Worm (Caenorhabditis elegans) whole organism, early embryonic: ENCODE measurements around the gene col-187.

ENCODE experiments used
- B0310.2 ChIP-seq: sonication (generic microtip); optimal IDR thresholded peaks from 2 replicates; lab custom pipeline; 2016; ENCODE audit warnings: mild to moderate bottlenecking, missing genetic modification characterization, missing compliant biosample characterization
- aly-1 ChIP-seq: sonication (generic microtip); optimal IDR thresholded peaks from 2 replicates; lab custom pipeline; 2016; ENCODE audit warnings: missing genetic modification characterization, missing compliant biosample characterization
- ama-1 ChIP-seq: fragments of 150-350 bp; optimal IDR thresholded peaks from 2 replicates; lab custom pipeline; 2014
- ceh-36 ChIP-seq: sonication (generic microtip); optimal IDR thresholded peaks from 2 replicates; lab custom pipeline; 2016; ENCODE audit warnings: missing genetic modification characterization, inconsistent platforms, missing compliant biosample characterization
- flt-1 ChIP-seq: fragments of 200-800 bp; sonication (Bioruptor generic); IDR thresholded peaks from 2 replicates; pipeline ENCODE4 v1.3.6; 2022; ENCODE audit warnings: missing genetic modification characterization, missing compliant biosample characterization
- hmbx-1 ChIP-seq: sonication (generic microtip); optimal IDR thresholded peaks from 2 replicates; lab custom pipeline; 2016; ENCODE audit warnings: mild to moderate bottlenecking, missing genetic modification characterization, missing compliant biosample characterization
- hmg-4 ChIP-seq: fragments of 200-800 bp; sonication (Bioruptor generic); optimal IDR thresholded peaks from 2 replicates; lab custom pipeline; 2018; ENCODE audit warnings: mild to moderate bottlenecking, missing genetic modification characterization, missing compliant biosample characterization
- hnd-1 ChIP-seq: sonication (generic microtip); optimal IDR thresholded peaks from 2 replicates; lab custom pipeline; 2016; ENCODE audit warnings: missing genetic modification characterization, missing compliant biosample characterization
- pes-1 ChIP-seq: fragments of 200-800 bp; sonication (Bioruptor generic); IDR thresholded peaks from 2 replicates; pipeline ENCODE4 v1.3.6; 2022; ENCODE audit warnings: missing genetic modification reagents, missing genetic modification characterization, missing compliant biosample characterization
- sea-1 ChIP-seq: fragments of 200-800 bp; sonication (Bioruptor generic); conservative IDR thresholded peaks from 2 replicates; pipeline ENCODE4 v1.3.6; 2022; ENCODE audit warnings: missing genetic modification characterization, missing compliant biosample characterization
- tbx-11 ChIP-seq: fragments of 200-800 bp; sonication (Bioruptor generic); IDR thresholded peaks from 2 replicates; pipeline ENCODE4 v1.3.6; 2022; ENCODE audit warnings: missing genetic modification characterization, missing compliant biosample characterization
- tbx-37 ChIP-seq: fragments of 200-800 bp; sonication (Bioruptor generic); conservative IDR thresholded peaks from 2 replicates; pipeline ENCODE4 v1.3.6; 2022; ENCODE audit warnings: missing genetic modification reagents, missing genetic modification characterization, missing compliant biosample characterization
- tra-4 ChIP-seq: sonication (generic microtip); optimal IDR thresholded peaks from 2 replicates; lab custom pipeline; 2017; ENCODE audit warnings: missing genetic modification characterization, missing compliant biosample characterization

DNA sequence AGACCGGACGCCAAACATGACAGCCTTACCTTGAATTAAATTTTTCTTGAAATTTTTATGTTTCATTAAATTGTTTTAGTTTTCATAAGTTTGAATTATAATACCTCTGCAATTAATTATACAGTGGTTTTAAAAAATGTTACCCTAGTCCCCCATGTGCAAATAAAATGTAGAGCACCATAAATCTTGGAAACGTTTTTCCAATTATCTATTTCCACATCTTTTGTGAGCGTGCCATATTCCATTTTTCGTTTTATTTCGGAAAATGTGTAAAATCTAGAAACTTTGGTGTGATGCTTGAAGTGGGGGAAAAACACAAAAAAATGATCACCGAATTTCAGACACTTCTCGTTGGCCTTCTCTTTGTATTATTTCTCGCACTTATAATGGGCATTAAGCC lies 49.9 kb downstream of the col-187 start:
- TF ChIP-seq flt-1 (GFP tag; lab: Robert Waterston, UW) (no peak), hmg-4 (no peak), ama-1 (no peak), tbx-37 (GFP tag; lab: Robert Waterston, UW) (no peak), B0310.2 (no peak), hnd-1 (tag; lab: Kevin White, UChicago) (no peak), hmbx-1 (no peak), pes-1 (GFP tag; lab: Robert Waterston, UW) (no peak), aly-1 (no peak), sea-1 (GFP tag; lab: Robert Waterston, UW) (no peak), tra-4 (no peak), ceh-36 (tag; lab: Kevin White, UChicago) (no peak), tbx-11 (no peak)
